Worm (Caenorhabditis elegans) whole organism, L2 larva: ENCODE results near the gene Y48A6B.7.

Experiments
- C34F6.9 ChIP-seq: fragments of 150-350 bp; optimal IDR thresholded peaks from 2 replicates; lab custom pipeline; 2014; ENCODE audit warnings: missing biosample characterization, missing genetic modification characterization
- F13H6.1 ChIP-seq: sonication (generic microtip); optimal IDR thresholded peaks from 2 replicates; lab custom pipeline; 2016; ENCODE audit warnings: missing genetic modification characterization, missing compliant biosample characterization
- R02D3.7 ChIP-seq: fragments of 150-350 bp; optimal IDR thresholded peaks from 2 replicates; lab custom pipeline; 2014; ENCODE audit warnings: missing biosample characterization, missing genetic modification characterization
- alr-1 ChIP-seq: fragments of 150-350 bp; optimal IDR thresholded peaks from 2 replicates; lab custom pipeline; 2014; ENCODE audit warnings: missing biosample characterization, missing genetic modification characterization
- aly-2 ChIP-seq: fragments of 150-350 bp; optimal IDR thresholded peaks from 2 replicates; lab custom pipeline; 2014; ENCODE audit warnings: missing biosample characterization, missing genetic modification characterization
- ama-1 ChIP-seq: fragments of 150-350 bp; optimal IDR thresholded peaks from 2 replicates; lab custom pipeline; 2018; ENCODE audit warnings: inconsistent platforms
- blmp-1 ChIP-seq: sonication (generic microtip); optimal IDR thresholded peaks from 2 replicates; lab custom pipeline; 2017; ENCODE audit warnings: missing genetic modification characterization, mild to moderate bottlenecking, missing compliant biosample characterization, antibody characterized with exemption, moderate library complexity; ENCODE audit not compliant: insufficient read depth
- ceh-82 ChIP-seq: fragments of 150-350 bp; optimal IDR thresholded peaks from 2 replicates; lab custom pipeline; 2014; ENCODE audit warnings: missing biosample characterization, missing genetic modification characterization
- crh-2 ChIP-seq: sonication (generic microtip); optimal IDR thresholded peaks from 2 replicates; lab custom pipeline; 2017; ENCODE audit warnings: missing biosample characterization, missing genetic modification characterization
- dmd-4 ChIP-seq: sonication (generic microtip); optimal IDR thresholded peaks from 2 replicates; lab custom pipeline; 2017; ENCODE audit warnings: missing biosample characterization, missing genetic modification characterization
- egl-27 ChIP-seq: sonication (generic microtip); optimal IDR thresholded peaks from 3 replicates; lab custom pipeline; 2017; ENCODE audit warnings: missing biosample characterization, missing genetic modification reagents, missing genetic modification characterization
- elt-1 ChIP-seq: fragments of 150-350 bp; optimal IDR thresholded peaks from 2 replicates; lab custom pipeline; 2014; ENCODE audit warnings: missing biosample characterization, missing genetic modification characterization
- elt-3 ChIP-seq: sonication (generic microtip); optimal IDR thresholded peaks from 2 replicates; lab custom pipeline; 2017; ENCODE audit warnings: missing biosample characterization, missing genetic modification characterization
- fos-1 ChIP-seq: fragments of 150-350 bp; optimal IDR thresholded peaks from 2 replicates; lab custom pipeline; 2014; ENCODE audit warnings: missing biosample characterization, missing genetic modification characterization
- gmeb-1 ChIP-seq: fragments of 150-350 bp; optimal IDR thresholded peaks from 2 replicates; lab custom pipeline; 2014; ENCODE audit warnings: missing biosample characterization, missing genetic modification characterization
- lin-11 ChIP-seq: fragments of 150-350 bp; sonication (generic microtip); optimal IDR thresholded peaks from 2 replicates; lab custom pipeline; 2014; ENCODE audit warnings: missing biosample characterization, missing genetic modification characterization, inconsistent platforms, mixed read lengths
- lin-13 ChIP-seq: fragments of 150-350 bp; optimal IDR thresholded peaks from 2 replicates; lab custom pipeline; 2014; ENCODE audit warnings: missing biosample characterization, missing genetic modification reagents, missing genetic modification characterization
- lin-39 ChIP-seq: fragments of 150-350 bp; optimal IDR thresholded peaks from 2 replicates; lab custom pipeline; 2014; ENCODE audit warnings: missing biosample characterization, missing genetic modification reagents, missing genetic modification characterization
- lsy-2 ChIP-seq, 2 experiments: fragments of 150-350 bp in 1 of 2; sonication (generic microtip) in 1 of 2; optimal IDR thresholded peaks; 2 replicates each; lab custom pipeline; 2014 to 2017; ENCODE audit warnings: missing biosample characterization in 2 of 2, missing genetic modification characterization in 2 of 2
- mab-5 ChIP-seq: fragments of 150-350 bp; optimal IDR thresholded peaks from 2 replicates; lab custom pipeline; 2014; ENCODE audit warnings: missing biosample characterization, missing genetic modification characterization
- mbf-1 ChIP-seq: sonication (generic microtip); optimal IDR thresholded peaks from 2 replicates; lab custom pipeline; 2017; ENCODE audit warnings: missing biosample characterization, missing genetic modification characterization
- mdl-1 ChIP-seq, 2 experiments: fragments of 150-350 bp in 1 of 2; sonication (generic microtip) in 1 of 2; optimal IDR thresholded peaks; 2 replicates each; lab custom pipeline; 2017; ENCODE audit warnings: missing biosample characterization in 2 of 2, missing genetic modification characterization in 2 of 2
- nhr-10 ChIP-seq: sonication (generic microtip); optimal IDR thresholded peaks from 2 replicates; lab custom pipeline; 2017; ENCODE audit warnings: missing biosample characterization, missing genetic modification characterization
- nhr-11 ChIP-seq: fragments of 150-350 bp; optimal IDR thresholded peaks from 2 replicates; lab custom pipeline; 2014; ENCODE audit warnings: missing biosample characterization, missing genetic modification characterization
- nhr-12 ChIP-seq: fragments of 150-350 bp; optimal IDR thresholded peaks from 2 replicates; lab custom pipeline; 2014; ENCODE audit warnings: missing biosample characterization, missing genetic modification characterization
- nhr-129 ChIP-seq: fragments of 150-350 bp; optimal IDR thresholded peaks from 2 replicates; lab custom pipeline; 2014; ENCODE audit warnings: missing biosample characterization, missing genetic modification characterization
- nhr-21 ChIP-seq: fragments of 150-350 bp; optimal IDR thresholded peaks from 2 replicates; lab custom pipeline; 2014; ENCODE audit warnings: missing biosample characterization, missing genetic modification characterization
- nhr-23 ChIP-seq: fragments of 150-350 bp; optimal IDR thresholded peaks from 2 replicates; lab custom pipeline; 2014; ENCODE audit warnings: missing biosample characterization, missing genetic modification reagents, missing genetic modification characterization
- nhr-237 ChIP-seq: fragments of 150-350 bp; optimal IDR thresholded peaks from 2 replicates; lab custom pipeline; 2014; ENCODE audit warnings: missing biosample characterization, missing genetic modification characterization
- nhr-6 ChIP-seq: fragments of 150-350 bp; optimal IDR thresholded peaks from 2 replicates; lab custom pipeline; 2014; ENCODE audit warnings: missing biosample characterization, missing genetic modification characterization
- nhr-77 ChIP-seq: fragments of 150-350 bp; optimal IDR thresholded peaks from 2 replicates; lab custom pipeline; 2014; ENCODE audit warnings: missing biosample characterization, missing genetic modification characterization
- peb-1 ChIP-seq: fragments of 150-350 bp; optimal IDR thresholded peaks from 2 replicates; lab custom pipeline; 2014; ENCODE audit warnings: missing biosample characterization, missing genetic modification characterization
- sem-4 ChIP-seq: fragments of 150-350 bp; optimal IDR thresholded peaks from 2 replicates; lab custom pipeline; 2014; ENCODE audit warnings: missing biosample characterization, missing genetic modification reagents, missing genetic modification characterization
- skn-1 ChIP-seq: sonication (generic microtip); optimal IDR thresholded peaks from 2 replicates; lab custom pipeline; 2017; ENCODE audit warnings: missing biosample characterization, missing genetic modification characterization
- sma-3 ChIP-seq: sonication (generic microtip); optimal IDR thresholded peaks from 2 replicates; lab custom pipeline; 2016; ENCODE audit warnings: missing genetic modification reagents, missing genetic modification characterization, missing compliant biosample characterization
- sma-9 ChIP-seq, 2 experiments: fragments of 150-350 bp in 1 of 2; sonication (generic microtip) in 1 of 2; optimal IDR thresholded peaks; 2 replicates each; lab custom pipeline; 2014 to 2016; ENCODE audit warnings: missing genetic modification characterization in 2 of 2, mild to moderate bottlenecking in 1 of 2, missing biosample characterization in 1 of 2, missing compliant biosample characterization in 1 of 2, missing genetic modification reagents in 1 of 2, moderate library complexity in 1 of 2
- snpc-4 ChIP-seq: fragments of 150-350 bp; optimal IDR thresholded peaks from 2 replicates; lab custom pipeline; 2014; ENCODE audit warnings: missing biosample characterization, missing genetic modification characterization
- unc-39 ChIP-seq: fragments of 150-350 bp; optimal IDR thresholded peaks from 2 replicates; lab custom pipeline; 2014; ENCODE audit warnings: missing biosample characterization, missing genetic modification characterization
- unc-55 ChIP-seq: fragments of 150-350 bp; sonication (generic microtip); optimal IDR thresholded peaks from 3 replicates; lab custom pipeline; 2014; ENCODE audit warnings: missing biosample characterization, missing genetic modification reagents, missing genetic modification characterization
- zag-1 ChIP-seq: fragments of 150-350 bp; optimal IDR thresholded peaks from 2 replicates; lab custom pipeline; 2014; ENCODE audit warnings: missing biosample characterization, missing genetic modification characterization
- ztf-1 ChIP-seq: fragments of 200-800 bp; sonication (Bioruptor generic); conservative IDR thresholded peaks from 2 replicates; pipeline ENCODE4 v1.3.6; 2022; ENCODE audit warnings: missing genetic modification characterization, missing compliant biosample characterization
- ztf-11 ChIP-seq: sonication (generic microtip); optimal IDR thresholded peaks from 2 replicates; lab custom pipeline; 2017; ENCODE audit warnings: missing biosample characterization, missing genetic modification characterization
- ztf-4 ChIP-seq: fragments of 150-350 bp; optimal IDR thresholded peaks from 2 replicates; lab custom pipeline; 2014; ENCODE audit warnings: missing biosample characterization, missing genetic modification characterization

The Y48A6B.7 gene

ce11 chrIII:11074214-11074613, 47.8 kb upstream of the Y48A6B.7 start, which contains the start of gene str-261:
Gene str-261, plus strand, starts transcription at chrIII:11074514.
- no peak for TF ChIP-seq C34F6.9
- no peak for TF ChIP-seq elt-1 (tag; lab: Kevin White, UChicago)
- TF ChIP-seq nhr-10 (tag; lab: Kevin White, UChicago): no peak
- no peak for TF ChIP-seq lin-13 (GFP tag; lab: Kevin White, UChicago)
- TF ChIP-seq ztf-1 (GFP tag; lab: Robert Waterston, UW): no peak
- TF ChIP-seq nhr-6 (tag; lab: Kevin White, UChicago): no peak
- no peak for TF ChIP-seq blmp-1 (tag; lab: Kevin White, UChicago)
- no peak for TF ChIP-seq ztf-11
- TF ChIP-seq lsy-2 (tag; optimal IDR thresholded peaks at IDR 0.05; lab: Kevin White, UChicago): no peak
- no peak for TF ChIP-seq nhr-12 (tag; lab: Kevin White, UChicago)
- no peak for TF ChIP-seq nhr-237 (tag; lab: Kevin White, UChicago)
- no peak for TF ChIP-seq ztf-4 (tag; lab: Kevin White, UChicago)

- no peak for TF ChIP-seq snpc-4 (tag; lab: Kevin White, UChicago)
- TF ChIP-seq lin-39 (tag; lab: Kevin White, UChicago): no peak
- no peak for TF ChIP-seq egl-27 (tag; lab: Kevin White, UChicago)
- no peak for TF ChIP-seq R02D3.7
- no peak for TF ChIP-seq elt-3 (tag; lab: Kevin White, UChicago)
- no peak for TF ChIP-seq unc-55
- no peak for TF ChIP-seq zag-1 (tag; lab: Kevin White, UChicago)
- TF ChIP-seq nhr-10 (tag; lab: Kevin White, UChicago): no peak
- TF ChIP-seq crh-2 (tag; lab: Kevin White, UChicago): no peak
- no peak for TF ChIP-seq unc-39
- no peak for TF ChIP-seq lin-13 (GFP tag; lab: Kevin White, UChicago)
- TF ChIP-seq, all 48 proteins: peak for 0
Measured at ce11 chrIII:11070210-11070609, 43.8 kb upstream of the Y48A6B.7 start.

- TF ChIP-seq sma-9 (GFP tag; optimal IDR thresholded peaks at IDR 0.05; lab: Kevin White, UChicago) (no peak), sma-9 (tag; optimal IDR thresholded peaks at IDR 0.05; lab: Kevin White, UChicago) (no peak), F13H6.1 (tag; lab: Kevin White, UChicago) (no peak), dmd-4 (tag; lab: Kevin White, UChicago) (no peak), blmp-1 (tag; lab: Kevin White, UChicago) (no peak), fos-1 (no peak), nhr-77 (no peak), mbf-1 (no peak), mab-5 (tag; lab: Kevin White, UChicago) (no peak), nhr-11 (no peak), nhr-12 (tag; lab: Kevin White, UChicago) (no peak), sem-4 (tag; lab: Kevin White, UChicago) (no peak), snpc-4 (tag; lab: Kevin White, UChicago) (no peak), peb-1 (tag; lab: Kevin White, UChicago) (no peak), nhr-21 (tag; lab: Kevin White, UChicago) (no peak)
Measured at ce11 chrIII:11069265-11069664, 42.9 kb upstream of the Y48A6B.7 start.

DNA sequence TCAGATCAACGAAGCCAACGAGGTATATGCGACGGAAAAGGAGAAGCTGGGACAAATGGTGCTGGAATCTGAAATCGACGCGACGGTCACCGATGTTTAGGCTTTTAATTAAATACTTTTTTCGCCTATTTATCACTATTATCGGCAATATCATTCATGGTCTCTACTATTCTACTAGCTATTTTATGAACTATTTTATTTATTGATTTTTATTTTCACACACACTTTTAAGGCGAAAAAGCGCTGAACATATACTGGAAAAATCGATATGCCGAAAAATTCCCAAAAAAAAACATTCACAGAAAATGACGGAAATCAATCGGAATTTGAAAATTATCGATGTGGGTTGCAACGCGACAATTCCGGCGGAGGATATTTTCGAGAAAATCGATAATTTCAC, 42.2 kb upstream of the Y48A6B.7 start, which contains the start of gene W09D6.1:
W09D6.1 (plus strand) TSS at position 301 of the 400 bp plus-strand sequence.
- no peak for TF ChIP-seq skn-1 (tag; lab: Kevin White, UChicago)
- TF ChIP-seq sma-3 (GFP tag; lab: Kevin White, UChicago): no peak
- TF ChIP-seq nhr-129 (tag; lab: Kevin White, UChicago): no peak

- TF ChIP-seq mdl-1 (tag; optimal IDR thresholded peaks at IDR 0.05; lab: Kevin White, UChicago) (peak in 1 of 2 experiments; percentile 50), R02D3.7 (peak; percentile 32), fos-1 (peak; percentile 65), nhr-23 (tag; lab: Kevin White, UChicago) (no peak), ztf-4 (tag; lab: Kevin White, UChicago) (peak; percentile 50), crh-2 (tag; lab: Kevin White, UChicago) (peak; percentile 89), snpc-4 (tag; lab: Kevin White, UChicago) (peak; percentile 79), nhr-21 (tag; lab: Kevin White, UChicago) (peak; percentile 86), blmp-1 (tag; lab: Kevin White, UChicago) (peak; percentile 11), mbf-1 (no peak), alr-1 (tag; lab: Kevin White, UChicago) (no peak), elt-1 (tag; lab: Kevin White, UChicago) (no peak), skn-1 (tag; lab: Kevin White, UChicago) (no peak), ztf-11 (no peak), dmd-4 (tag; lab: Kevin White, UChicago) (no peak), aly-2 (tag; lab: Kevin White, UChicago) (no peak), lsy-2 (tag; optimal IDR thresholded peaks at IDR 0.05; lab: Kevin White, UChicago) (peak; percentile 81 to 85), nhr-10 (tag; lab: Kevin White, UChicago) (peak; percentile 62), gmeb-1 (peak; percentile 84), ceh-82 (tag; lab: Kevin White, UChicago) (no peak), lin-11 (tag; lab: Kevin White, UChicago) (peak; percentile 68), unc-39 (no peak), nhr-237 (tag; lab: Kevin White, UChicago) (no peak), C34F6.9 (peak; percentile 79), sma-9 (GFP tag; optimal IDR thresholded peaks at IDR 0.05; lab: Kevin White, UChicago) (peak; percentile 76), sma-9 (tag; optimal IDR thresholded peaks at IDR 0.05; lab: Kevin White, UChicago) (no peak), ama-1 (no peak)
Measured at ce11 chrIII:11066691-11067090, 40.3 kb upstream of the Y48A6B.7 start.
